Worm (Caenorhabditis elegans) whole organism, L3 larva: ENCODE measurements around the gene F18E3.10.

Source experiments
- R02D3.7 ChIP-seq: fragments of 150-350 bp; optimal IDR thresholded peaks from 2 replicates; lab custom pipeline; 2014; ENCODE audit warnings: missing biosample characterization, missing genetic modification characterization
- aly-2 ChIP-seq: fragments of 150-350 bp; optimal IDR thresholded peaks from 2 replicates; lab custom pipeline; 2014; ENCODE audit warnings: missing biosample characterization, missing genetic modification characterization
- ama-1 ChIP-seq: fragments of 150-350 bp; optimal IDR thresholded peaks from 2 replicates; lab custom pipeline; 2018
- ceh-16 ChIP-seq: sonication (generic microtip); optimal IDR thresholded peaks from 2 replicates; lab custom pipeline; 2017; ENCODE audit warnings: missing biosample characterization, missing genetic modification characterization
- ceh-9 ChIP-seq: sonication (generic microtip); optimal IDR thresholded peaks from 2 replicates; lab custom pipeline; 2018; ENCODE audit warnings: missing biosample characterization, missing genetic modification characterization
- egl-27 ChIP-seq: sonication (generic microtip); optimal IDR thresholded peaks from 4 replicates; lab custom pipeline; 2017; ENCODE audit warnings: missing biosample characterization, missing genetic modification reagents, missing genetic modification characterization
- egl-5 ChIP-seq: fragments of 150-350 bp; optimal IDR thresholded peaks from 2 replicates; lab custom pipeline; 2017; ENCODE audit warnings: missing biosample characterization, missing genetic modification reagents, missing genetic modification characterization, inconsistent platforms
- elt-2 ChIP-seq: sonication (generic microtip); optimal IDR thresholded peaks from 2 replicates; lab custom pipeline; 2016; ENCODE audit warnings: missing genetic modification reagents, mild to moderate bottlenecking, missing genetic modification characterization, missing compliant biosample characterization
- eor-1 ChIP-seq, 2 experiments: fragments of 150-350 bp; optimal IDR thresholded peaks; 2 replicates each; lab custom pipeline; 2014 to 2018; ENCODE audit warnings: missing biosample characterization in 2 of 2, missing genetic modification characterization in 2 of 2
- fkh-10 ChIP-seq: sonication (generic microtip); optimal IDR thresholded peaks from 2 replicates; lab custom pipeline; 2017; ENCODE audit warnings: missing biosample characterization, missing genetic modification reagents, missing genetic modification characterization
- fkh-2 ChIP-seq: fragments of 150-350 bp; optimal IDR thresholded peaks from 2 replicates; lab custom pipeline; 2014; ENCODE audit warnings: missing biosample characterization, missing genetic modification reagents, missing genetic modification characterization
- fos-1 ChIP-seq: fragments of 150-350 bp; optimal IDR thresholded peaks from 2 replicates; lab custom pipeline; 2014; ENCODE audit warnings: missing biosample characterization, missing genetic modification characterization
- jun-1 ChIP-seq: fragments of 150-350 bp; optimal IDR thresholded peaks from 2 replicates; lab custom pipeline; 2014; ENCODE audit warnings: missing biosample characterization, missing genetic modification reagents, missing genetic modification characterization
- lsy-12 ChIP-seq: sonication (generic microtip); optimal IDR thresholded peaks from 2 replicates; lab custom pipeline; 2016; ENCODE audit warnings: mild to moderate bottlenecking, missing genetic modification characterization, missing compliant biosample characterization
- mml-1 ChIP-seq: fragments of 150-350 bp; sonication (generic microtip); optimal IDR thresholded peaks from 3 replicates; lab custom pipeline; 2014; ENCODE audit warnings: missing biosample characterization, missing genetic modification characterization
- nfya-1 ChIP-seq: sonication (generic microtip); optimal IDR thresholded peaks from 2 replicates; lab custom pipeline; 2017; ENCODE audit warnings: missing genetic modification characterization, mild to moderate bottlenecking, missing compliant biosample characterization, antibody characterized with exemption, moderate library complexity; ENCODE audit not compliant: insufficient read depth
- nhr-11 ChIP-seq: fragments of 150-350 bp; optimal IDR thresholded peaks from 2 replicates; lab custom pipeline; 2014; ENCODE audit warnings: missing biosample characterization, missing genetic modification characterization
- nhr-12 ChIP-seq: fragments of 150-350 bp; optimal IDR thresholded peaks from 2 replicates; lab custom pipeline; 2014; ENCODE audit warnings: missing biosample characterization, missing genetic modification characterization
- nhr-23 ChIP-seq: fragments of 150-350 bp; optimal IDR thresholded peaks from 2 replicates; lab custom pipeline; 2014; ENCODE audit warnings: missing biosample characterization, missing genetic modification reagents, missing genetic modification characterization
- nhr-237 ChIP-seq: fragments of 150-350 bp; optimal IDR thresholded peaks from 2 replicates; lab custom pipeline; 2014; ENCODE audit warnings: missing biosample characterization, missing genetic modification characterization
- nhr-25 ChIP-seq: sonication (generic microtip); optimal IDR thresholded peaks from 2 replicates; lab custom pipeline; 2017; ENCODE audit warnings: missing biosample characterization, missing genetic modification characterization
- nhr-28 ChIP-seq: fragments of 150-350 bp; optimal IDR thresholded peaks from 2 replicates; lab custom pipeline; 2014; ENCODE audit warnings: missing biosample characterization, missing genetic modification characterization
- nhr-43 ChIP-seq: sonication (generic microtip); optimal IDR thresholded peaks from 2 replicates; lab custom pipeline; 2016; ENCODE audit warnings: mild to moderate bottlenecking, missing genetic modification characterization, missing compliant biosample characterization; ENCODE audit not compliant: poor library complexity, severe bottlenecking
- nhr-67 ChIP-seq: fragments of 150-350 bp; optimal IDR thresholded peaks from 2 replicates; lab custom pipeline; 2014; ENCODE audit warnings: missing biosample characterization, missing genetic modification characterization
- nhr-76 ChIP-seq: fragments of 150-350 bp; sonication (generic microtip); optimal IDR thresholded peaks from 5 replicates; lab custom pipeline; 2014; ENCODE audit warnings: missing biosample characterization, missing genetic modification characterization
- nhr-77 ChIP-seq: fragments of 150-350 bp; optimal IDR thresholded peaks from 2 replicates; lab custom pipeline; 2014; ENCODE audit warnings: missing biosample characterization, missing genetic modification characterization
- pha-4 ChIP-seq: fragments of 150-350 bp; optimal IDR thresholded peaks from 2 replicates; lab custom pipeline; 2014; ENCODE audit warnings: missing biosample characterization, missing genetic modification reagents, missing genetic modification characterization
- pqm-1 ChIP-seq: fragments of 150-350 bp; optimal IDR thresholded peaks from 2 replicates; lab custom pipeline; 2017; ENCODE audit warnings: missing biosample characterization, missing genetic modification characterization, inconsistent platforms
- sea-2 ChIP-seq: fragments of 150-350 bp; sonication (generic microtip); optimal IDR thresholded peaks from 4 replicates; lab custom pipeline; 2014; ENCODE audit warnings: missing biosample characterization, missing genetic modification reagents, missing genetic modification characterization
- skn-1 ChIP-seq: fragments of 150-350 bp; optimal IDR thresholded peaks from 2 replicates; lab custom pipeline; 2014; ENCODE audit warnings: missing biosample characterization, missing genetic modification characterization
- tbx-2 ChIP-seq: sonication (generic microtip); optimal IDR thresholded peaks from 2 replicates; lab custom pipeline; 2016; ENCODE audit warnings: mild to moderate bottlenecking, missing genetic modification characterization, missing compliant biosample characterization
- unc-39 ChIP-seq: sonication (generic microtip); optimal IDR thresholded peaks from 4 replicates; lab custom pipeline; 2017; ENCODE audit warnings: missing biosample characterization, missing genetic modification characterization
- unc-62 ChIP-seq: fragments of 150-350 bp; sonication (generic microtip); optimal IDR thresholded peaks from 4 replicates; lab custom pipeline; 2014; ENCODE audit warnings: missing biosample characterization, missing genetic modification reagents, missing genetic modification characterization
- zag-1 ChIP-seq: fragments of 150-350 bp; optimal IDR thresholded peaks from 2 replicates; lab custom pipeline; 2014; ENCODE audit warnings: missing biosample characterization, missing genetic modification characterization
- ztf-11 ChIP-seq: fragments of 150-350 bp; optimal IDR thresholded peaks from 2 replicates; lab custom pipeline; 2014; ENCODE audit warnings: missing biosample characterization, missing genetic modification characterization
- ztf-4 ChIP-seq: fragments of 150-350 bp; optimal IDR thresholded peaks from 2 replicates; lab custom pipeline; 2014; ENCODE audit warnings: missing biosample characterization, missing genetic modification characterization

The F18E3.10 gene

DNA sequence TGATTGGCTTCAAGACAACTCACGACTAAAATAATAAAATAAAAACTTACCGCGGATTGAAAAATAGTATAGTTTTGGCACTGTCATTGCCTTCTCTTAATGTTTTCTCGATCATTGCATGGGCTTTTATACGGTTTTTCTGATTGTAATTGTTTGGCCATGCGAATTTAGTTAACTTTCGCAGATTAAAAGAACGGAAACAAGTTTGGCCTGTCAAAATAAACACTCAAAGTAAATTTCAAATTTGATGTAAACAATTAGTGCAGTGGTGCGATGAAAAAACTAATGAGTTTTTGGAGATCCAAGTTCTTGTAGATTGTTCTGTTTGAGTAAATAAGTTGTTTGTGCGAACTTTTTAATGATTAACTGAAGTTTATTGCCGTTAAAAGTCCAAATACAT lies 25.0 kb downstream of the F18E3.10 start, which contains the start of gene gst-41:
gst-41 (minus strand) TSS at position 101 of the 400 bp plus-strand sequence.
- TF ChIP-seq ztf-4 (tag; lab: Kevin White, UChicago), result no peak
- no peak for TF ChIP-seq nhr-12 (tag; lab: Kevin White, UChicago)
- TF ChIP-seq nfya-1 (tag; lab: Kevin White, UChicago), result no peak
- no peak for TF ChIP-seq aly-2 (tag; lab: Kevin White, UChicago)
- TF ChIP-seq nhr-11 (tag; lab: Kevin White, UChicago), result no peak
- no peak for TF ChIP-seq nhr-237 (tag; lab: Kevin White, UChicago)
- no peak for TF ChIP-seq elt-2 (tag; lab: Kevin White, UChicago)
- TF ChIP-seq egl-27 (tag; lab: Kevin White, UChicago), result no peak
- no peak for TF ChIP-seq nhr-28 (tag; lab: Kevin White, UChicago)
- TF ChIP-seq ceh-16 (tag; lab: Kevin White, UChicago), result no peak
- TF ChIP-seq fos-1 (tag; lab: Kevin White, UChicago), result no peak
- no peak for TF ChIP-seq unc-39 (tag; lab: Kevin White, UChicago)
- no peak for TF ChIP-seq nhr-25 (tag; lab: Kevin White, UChicago)
- TF ChIP-seq pha-4, result no peak
- TF ChIP-seq lsy-12 (tag; lab: Kevin White, UChicago), result no peak
- TF ChIP-seq ama-1, result no peak
- no peak for TF ChIP-seq ztf-11 (tag; lab: Kevin White, UChicago)
- no peak for TF ChIP-seq nhr-77 (tag; lab: Kevin White, UChicago)
- TF ChIP-seq nhr-67 (tag; lab: Kevin White, UChicago), result no peak
- TF ChIP-seq nhr-43 (tag; lab: Kevin White, UChicago), result no peak
- TF ChIP-seq, all 47 proteins: peak for 0

DNA sequence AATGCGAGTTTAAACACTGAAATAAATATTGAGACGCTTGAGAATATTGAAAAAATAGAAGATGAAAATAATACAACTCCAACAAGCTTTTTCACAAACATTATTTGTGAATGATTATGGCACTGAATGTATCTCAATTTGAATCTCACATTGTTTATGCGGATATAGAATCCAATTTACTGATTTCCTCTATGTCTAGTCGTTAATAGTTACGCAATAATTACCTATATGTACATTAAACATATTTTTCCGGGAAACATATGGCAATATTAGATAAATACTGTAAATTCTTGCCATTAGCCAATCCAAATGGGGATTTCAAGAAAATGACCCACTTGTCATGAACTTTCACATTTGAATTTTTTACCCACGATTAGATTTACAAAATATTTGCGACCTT lies 28.9 kb downstream of the F18E3.10 start, which contains the start of gene srx-9:
srx-9 (minus strand) TSS at position 101 of the 400 bp plus-strand sequence.
- no peak for TF ChIP-seq nhr-43 (tag; lab: Kevin White, UChicago)
- TF ChIP-seq ama-1, result no peak
- no peak for TF ChIP-seq tbx-2 (tag; lab: Kevin White, UChicago)

DNA sequence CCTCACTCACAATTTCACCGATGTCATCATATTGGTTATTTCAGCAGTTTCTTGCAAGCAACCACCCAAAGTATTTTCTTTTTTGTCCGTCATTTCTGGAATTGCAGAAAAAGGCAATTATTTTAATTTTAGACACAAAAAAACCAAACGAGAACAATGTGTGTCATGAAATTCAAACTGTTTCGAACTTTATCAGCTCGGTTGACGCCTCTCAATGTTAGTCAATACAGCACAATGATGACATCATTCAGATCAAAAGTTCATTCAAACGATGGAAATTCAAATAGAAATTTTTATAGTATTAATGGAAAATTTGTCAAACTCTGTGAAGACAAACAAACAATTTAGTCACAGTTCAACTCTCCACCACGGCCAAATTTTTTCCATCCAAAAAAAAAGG lies 32.3 kb downstream of the F18E3.10 start, which contains the start of gene fbxa-105:
fbxa-105 (minus strand) TSS at position 97 of the 400 bp plus-strand sequence.
- TF ChIP-seq skn-1 (tag; lab: Kevin White, UChicago) (no peak), nhr-23 (tag; lab: Kevin White, UChicago) (no peak), pqm-1 (peak; percentile 9), pha-4 (peak; percentile 48), elt-2 (tag; lab: Kevin White, UChicago) (peak; percentile 60)

DNA sequence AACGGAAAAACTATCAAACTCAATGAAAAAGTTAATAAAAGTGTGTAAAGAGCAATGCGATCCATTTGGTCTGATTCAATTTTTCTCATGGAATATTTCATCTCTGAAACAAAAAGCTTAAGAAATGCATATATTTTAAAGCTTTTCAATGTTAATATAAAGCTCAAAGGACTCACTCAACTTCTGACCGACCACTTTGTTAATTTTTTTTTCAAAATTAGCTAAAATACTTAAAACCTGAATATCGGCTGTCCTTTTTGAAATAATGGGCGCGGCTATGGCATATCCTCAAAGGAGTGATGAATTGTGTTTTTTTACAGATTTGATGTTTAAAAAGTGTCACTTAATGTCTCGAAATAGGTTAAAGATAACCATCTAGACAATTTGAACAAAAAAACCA lies 34.5 kb downstream of the F18E3.10 start, which contains the start of gene C02H6.1:
C02H6.1 (minus strand) TSS at position 101 of the 400 bp plus-strand sequence.
- TF ChIP-seq fkh-10 (GFP tag; lab: Kevin White, UChicago), result no peak
- no peak for TF ChIP-seq skn-1 (tag; lab: Kevin White, UChicago)
- TF ChIP-seq nhr-76, result no peak
- no peak for TF ChIP-seq nhr-25 (tag; lab: Kevin White, UChicago)
- no peak for TF ChIP-seq ztf-4 (tag; lab: Kevin White, UChicago)
- no peak for TF ChIP-seq unc-39 (tag; lab: Kevin White, UChicago)
- no peak for TF ChIP-seq pqm-1
- no peak for TF ChIP-seq ceh-9
- TF ChIP-seq jun-1 (tag; lab: Kevin White, UChicago), result no peak
- TF ChIP-seq lsy-12 (tag; lab: Kevin White, UChicago), result no peak
- TF ChIP-seq nhr-43 (tag; lab: Kevin White, UChicago), result no peak
- TF ChIP-seq fkh-2, result no peak
- no peak for TF ChIP-seq unc-62
- no peak for TF ChIP-seq ama-1
- TF ChIP-seq, all 47 proteins: peak for 0

DNA sequence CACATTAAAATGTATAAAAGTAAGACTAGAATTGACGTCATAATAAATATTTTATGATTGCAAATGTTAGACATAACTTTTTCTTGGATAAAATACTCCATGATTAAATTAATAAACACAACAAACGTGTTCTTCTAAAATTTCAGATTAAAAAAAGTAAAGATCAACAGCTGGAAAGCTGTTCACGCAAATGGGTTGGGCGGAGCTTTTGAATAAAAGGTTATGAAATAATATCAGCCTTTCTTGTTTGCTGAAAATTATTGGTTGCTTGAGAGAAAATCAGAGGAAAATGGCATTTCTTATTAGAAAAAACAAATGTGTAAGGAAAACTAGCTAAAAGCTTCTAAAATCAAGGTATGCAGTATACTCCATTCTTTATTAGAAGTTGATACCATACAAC lies 36.5 kb downstream of the F18E3.10 start, which contains the start of gene C02H6.3:
C02H6.3 (minus strand) TSS at position 101 of the 400 bp plus-strand sequence.
- TF ChIP-seq pha-4 (no peak), egl-5 (tag; lab: Kevin White, UChicago) (no peak), nhr-237 (tag; lab: Kevin White, UChicago) (no peak), zag-1 (tag; lab: Kevin White, UChicago) (no peak), eor-1 (tag; optimal IDR thresholded peaks at IDR 0.05; lab: Kevin White, UChicago) (no peak), sea-2 (no peak), R02D3.7 (no peak), mml-1 (no peak)
